Fruit fly (Drosophila melanogaster) whole organism, embryonic: ENCODE measurements around the gene Lamtor5.

Source experiments
- Bdp1 ChIP-seq: fragments of 200-800 bp; sonication (Bioruptor generic); optimal IDR thresholded peaks from 3 replicates; lab custom pipeline; 2016; ENCODE audit warnings: missing biosample characterization, missing genetic modification characterization
- Bgb ChIP-seq: fragments of 200-800 bp; sonication (Bioruptor generic); IDR thresholded peaks from 2 replicates; pipeline ENCODE4 v1.3.6; 2022; ENCODE audit warnings: missing biosample characterization, missing genetic modification characterization; ENCODE audit not compliant: partially characterized antibody
- Bteb2 ChIP-seq: fragments of 200-800 bp; sonication (Bioruptor generic); optimal IDR thresholded peaks from 2 replicates; lab custom pipeline; 2016; ENCODE audit warnings: missing biosample characterization, missing genetic modification characterization
- CG11093 ChIP-seq: fragments of 200-800 bp; sonication (Bioruptor generic); IDR thresholded peaks from 3 replicates; pipeline ENCODE4 v1.3.6; 2022; ENCODE audit warnings: missing biosample characterization, missing genetic modification characterization
- CG12236 ChIP-seq: fragments of 200-800 bp; sonication (Bioruptor generic); optimal IDR thresholded peaks from 2 replicates; lab custom pipeline; 2016; ENCODE audit warnings: missing biosample characterization, missing genetic modification characterization
- CG13123 ChIP-seq: fragments of 200-800 bp; sonication (Bioruptor generic); optimal IDR thresholded peaks from 2 replicates; lab custom pipeline; 2016; ENCODE audit warnings: missing biosample characterization, missing genetic modification characterization
- CG13624 ChIP-seq: fragments of 200-800 bp; sonication (Bioruptor generic); optimal IDR thresholded peaks from 2 replicates; lab custom pipeline; 2016; ENCODE audit warnings: missing biosample characterization, missing genetic modification characterization
- CG13894 ChIP-seq: fragments of 200-800 bp; sonication (Bioruptor generic); optimal IDR thresholded peaks from 3 replicates; lab custom pipeline; 2018; ENCODE audit warnings: missing biosample characterization, mild to moderate bottlenecking, missing genetic modification characterization, moderate library complexity
- CG15269 ChIP-seq: fragments of 200-800 bp; sonication (Bioruptor generic); optimal IDR thresholded peaks from 2 replicates; lab custom pipeline; 2018; ENCODE audit warnings: missing biosample characterization, mild to moderate bottlenecking, missing genetic modification characterization, moderate library complexity
- CG17829 ChIP-seq: fragments of 200-800 bp; optimal IDR thresholded peaks from 2 replicates; lab custom pipeline; 2019; ENCODE audit warnings: missing biosample characterization, mild to moderate bottlenecking, missing genetic modification characterization, moderate library complexity
- CG2129 ChIP-seq: fragments of 200-800 bp; sonication (Bioruptor generic); IDR thresholded peaks from 2 replicates; pipeline ENCODE4 v1.3.6; 2022; ENCODE audit warnings: missing biosample characterization, missing genetic modification characterization; ENCODE audit not compliant: partially characterized antibody
- CG30403 ChIP-seq: fragments of 200-800 bp; sonication (Bioruptor generic); optimal IDR thresholded peaks from 3 replicates; lab custom pipeline; 2016; ENCODE audit warnings: missing biosample characterization, missing genetic modification characterization
- CG3995 ChIP-seq: fragments of 200-800 bp; sonication (Bioruptor generic); optimal IDR thresholded peaks from 3 replicates; lab custom pipeline; 2016; ENCODE audit warnings: missing biosample characterization, missing genetic modification characterization
- CG43689 ChIP-seq: fragments of 200-800 bp; sonication (Bioruptor generic); IDR thresholded peaks from 2 replicates; pipeline ENCODE4 v1.3.6; 2022; ENCODE audit warnings: missing biosample characterization, missing genetic modification characterization
- CG5245 ChIP-seq: fragments of 200-800 bp; sonication (Bioruptor generic); optimal IDR thresholded peaks from 3 replicates; lab custom pipeline; 2016; ENCODE audit warnings: missing biosample characterization, missing genetic modification characterization
- CoRest ChIP-seq: fragments of 200-800 bp; sonication (Bioruptor generic); optimal IDR thresholded peaks from 3 replicates; lab custom pipeline; 2018; ENCODE audit warnings: missing biosample characterization, mild to moderate bottlenecking, missing genetic modification characterization, moderate library complexity
- D19B ChIP-seq: fragments of 200-800 bp; sonication (Bioruptor generic); optimal IDR thresholded peaks from 2 replicates; lab custom pipeline; 2017; ENCODE audit warnings: missing biosample characterization, mild to moderate bottlenecking, missing genetic modification characterization
- Dip3 ChIP-seq: fragments of 200-800 bp; sonication (Bioruptor generic); optimal IDR thresholded peaks from 3 replicates; lab custom pipeline; 2016; ENCODE audit warnings: missing biosample characterization, missing genetic modification characterization
- Doc3 ChIP-seq: fragments of 200-800 bp; sonication (Bioruptor generic); IDR thresholded peaks from 3 replicates; pipeline ENCODE4 v1.3.6; 2022; ENCODE audit warnings: missing biosample characterization, missing genetic modification characterization; ENCODE audit not compliant: partially characterized antibody
- E2f2 ChIP-seq: fragments of 200-800 bp; sonication (Bioruptor generic); IDR thresholded peaks from 2 replicates; pipeline ENCODE4 v1.3.6; 2022; ENCODE audit warnings: missing biosample characterization, missing genetic modification characterization
- HLHmδ ChIP-seq: fragments of 200-800 bp; sonication (Bioruptor generic); optimal IDR thresholded peaks from 2 replicates; lab custom pipeline; 2018; ENCODE audit warnings: missing biosample characterization, mild to moderate bottlenecking, missing genetic modification characterization, moderate library complexity
- Hr51 ChIP-seq, 2 experiments: fragments of 200-800 bp; sonication (Bioruptor generic); optimal IDR thresholded peaks; 2 replicates in 1 of 2; 3 replicates in 1 of 2; lab custom pipeline; 2016 to 2018; ENCODE audit warnings: missing biosample characterization in 2 of 2, missing genetic modification characterization in 2 of 2, mild to moderate bottlenecking in 1 of 2, moderate library complexity in 1 of 2
- Jarid2 ChIP-seq: fragments of 200-800 bp; sonication (Bioruptor generic); optimal IDR thresholded peaks from 3 replicates; lab custom pipeline; 2017; ENCODE audit warnings: mild to moderate bottlenecking, missing biosample characterization, missing genetic modification reagents, missing genetic modification characterization
- Mrtf ChIP-seq: fragments of 200-800 bp; sonication (Bioruptor generic); IDR thresholded peaks from 3 replicates; pipeline ENCODE4 v1.3.6; 2022; ENCODE audit warnings: missing biosample characterization, missing genetic modification characterization
- NC2β ChIP-seq: fragments of 200-800 bp; sonication (Bioruptor generic); optimal IDR thresholded peaks from 2 replicates; lab custom pipeline; 2016; ENCODE audit warnings: missing biosample characterization, missing genetic modification characterization
- Nf-YC ChIP-seq: fragments of 200-800 bp; optimal IDR thresholded peaks from 3 replicates; lab custom pipeline; 2019; ENCODE audit warnings: missing biosample characterization, mild to moderate bottlenecking, missing genetic modification characterization, moderate library complexity
- PHDP ChIP-seq: fragments of 200-800 bp; sonication (Bioruptor generic); optimal IDR thresholded peaks from 3 replicates; lab custom pipeline; 2018; ENCODE audit warnings: missing biosample characterization, mild to moderate bottlenecking, missing genetic modification characterization, moderate library complexity
- Rx ChIP-seq: fragments of 200-800 bp; sonication (Bioruptor generic); IDR thresholded peaks from 2 replicates; pipeline ENCODE4 v1.3.6; 2022; ENCODE audit warnings: missing biosample characterization, missing genetic modification characterization
- YL-1 ChIP-seq: fragments of 200-800 bp; sonication (Bioruptor generic); optimal IDR thresholded peaks from 3 replicates; lab custom pipeline; 2017; ENCODE audit warnings: missing biosample characterization, mild to moderate bottlenecking, missing genetic modification characterization
- ac ChIP-seq: fragments of 200-800 bp; sonication (Bioruptor generic); optimal IDR thresholded peaks from 3 replicates; lab custom pipeline; 2017; ENCODE audit warnings: missing biosample characterization, mild to moderate bottlenecking, missing genetic modification characterization
- ash1 ChIP-seq: fragments of 200-800 bp; sonication (Bioruptor generic); optimal IDR thresholded peaks from 2 replicates; lab custom pipeline; 2018; ENCODE audit warnings: missing biosample characterization, mild to moderate bottlenecking, missing genetic modification characterization
- bigmax ChIP-seq: fragments of 200-800 bp; sonication (Bioruptor generic); optimal IDR thresholded peaks from 2 replicates; lab custom pipeline; 2018; ENCODE audit warnings: missing biosample characterization, mild to moderate bottlenecking, missing genetic modification characterization
- bowl ChIP-seq: fragments of 200-800 bp; sonication (Bioruptor generic); IDR thresholded peaks from 2 replicates; pipeline ENCODE4 v1.3.6; 2022; ENCODE audit warnings: missing biosample characterization, missing genetic modification characterization
- caup ChIP-seq: fragments of 200-800 bp; sonication (Bioruptor generic); optimal IDR thresholded peaks from 3 replicates; lab custom pipeline; 2017; ENCODE audit warnings: missing biosample characterization, mild to moderate bottlenecking, missing genetic modification characterization, moderate library complexity; ENCODE audit not compliant: severe bottlenecking
- chinmo ChIP-seq: fragments of 200-800 bp; sonication (Bioruptor generic); IDR thresholded peaks from 4 replicates; pipeline ENCODE4 v1.3.6; 2022; ENCODE audit warnings: missing biosample characterization, missing genetic modification characterization; ENCODE audit not compliant: partially characterized antibody
- crc ChIP-seq: fragments of 200-800 bp; sonication (Bioruptor generic); optimal IDR thresholded peaks from 2 replicates; lab custom pipeline; 2016; ENCODE audit warnings: missing biosample characterization, missing genetic modification characterization
- da ChIP-seq: fragments of 200-800 bp; sonication (Bioruptor generic); optimal IDR thresholded peaks from 2 replicates; lab custom pipeline; 2016; ENCODE audit warnings: missing biosample characterization, missing genetic modification characterization
- fd96Cb ChIP-seq: fragments of 200-800 bp; sonication (Bioruptor generic); optimal IDR thresholded peaks from 2 replicates; lab custom pipeline; 2018; ENCODE audit warnings: missing biosample characterization, mild to moderate bottlenecking, missing genetic modification characterization, moderate library complexity
- ftz-f1 ChIP-seq: fragments of 200-800 bp; sonication (Bioruptor generic); optimal IDR thresholded peaks from 2 replicates; lab custom pipeline; 2016; ENCODE audit warnings: missing biosample characterization, missing genetic modification characterization
- gce ChIP-seq: fragments of 200-800 bp; sonication (Bioruptor generic); IDR thresholded peaks from 3 replicates; pipeline ENCODE4 v1.3.6; 2022; ENCODE audit warnings: missing biosample characterization, missing genetic modification characterization
- gcm ChIP-seq: fragments of 200-800 bp; sonication (Bioruptor generic); optimal IDR thresholded peaks from 2 replicates; lab custom pipeline; 2019; ENCODE audit warnings: missing biosample characterization, mild to moderate bottlenecking, missing genetic modification characterization, moderate library complexity
- gem ChIP-seq: fragments of 200-800 bp; sonication (Bioruptor generic); optimal IDR thresholded peaks from 2 replicates; lab custom pipeline; 2019; ENCODE audit warnings: missing biosample characterization, mild to moderate bottlenecking, missing genetic modification characterization, moderate library complexity
- kah ChIP-seq: fragments of 200-800 bp; sonication (Bioruptor generic); optimal IDR thresholded peaks from 2 replicates; lab custom pipeline; 2018; ENCODE audit warnings: missing biosample characterization, mild to moderate bottlenecking, missing genetic modification characterization
- mld ChIP-seq: fragments of 200-800 bp; sonication (Bioruptor generic); IDR thresholded peaks from 3 replicates; pipeline ENCODE4 v1.3.6; 2022; ENCODE audit warnings: missing biosample characterization, missing genetic modification characterization; ENCODE audit not compliant: partially characterized antibody
- odd ChIP-seq: fragments of 200-800 bp; sonication (Bioruptor generic); optimal IDR thresholded peaks from 2 replicates; lab custom pipeline; 2017; ENCODE audit warnings: missing biosample characterization, mild to moderate bottlenecking, missing genetic modification characterization
- p53 ChIP-seq: fragments of 200-800 bp; sonication (Bioruptor generic); optimal IDR thresholded peaks from 2 replicates; lab custom pipeline; 2016; ENCODE audit warnings: missing biosample characterization, missing genetic modification characterization
- pho ChIP-seq: fragments of 200-800 bp; sonication (Bioruptor generic); optimal IDR thresholded peaks from 2 replicates; lab custom pipeline; 2016; ENCODE audit warnings: missing biosample characterization, missing genetic modification characterization
- ranshi ChIP-seq: fragments of 200-800 bp; sonication (Bioruptor generic); IDR thresholded peaks from 2 replicates; pipeline ENCODE4 v1.3.6; 2022; ENCODE audit warnings: missing biosample characterization, missing genetic modification characterization
- sr ChIP-seq: fragments of 200-800 bp; sonication (Bioruptor generic); IDR thresholded peaks from 3 replicates; pipeline ENCODE4 v1.3.6; 2022; ENCODE audit warnings: missing biosample characterization, missing genetic modification characterization
- tap ChIP-seq: fragments of 200-800 bp; optimal IDR thresholded peaks from 3 replicates; lab custom pipeline; 2019; ENCODE audit warnings: missing biosample characterization, mild to moderate bottlenecking, missing genetic modification characterization, moderate library complexity

Lamtor5 gene

DNA sequence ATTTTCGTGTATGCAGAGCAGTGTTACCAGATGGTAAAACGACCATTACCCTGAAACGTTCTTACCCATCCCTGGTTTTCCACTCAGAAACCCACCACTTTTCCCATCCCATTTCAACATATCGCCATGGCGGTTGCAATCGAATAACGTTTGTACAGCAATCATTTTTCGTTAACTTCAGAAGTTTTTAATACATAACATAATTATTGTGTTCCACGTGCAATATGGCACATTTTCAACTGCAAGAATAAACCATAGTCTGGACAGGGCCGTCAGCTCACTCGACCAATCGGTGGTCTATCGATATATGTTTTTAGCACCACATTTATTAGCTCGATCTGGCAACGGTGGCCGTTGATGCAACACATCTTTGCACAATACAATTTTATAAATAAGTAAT lies 31.2 kb upstream of the Lamtor5 start, which contains the start of the genes trr and mRpL16 (continued):
- TF ChIP-seq CG15269 (tag; lab: Kevin White, UChicago) (no peak), E2f2 (GFP tag; lab: Robert Waterston, UW) (peak; percentile 40; the same call in 1 of the 2 replicates), p53 (no peak), gce (GFP tag; lab: Robert Waterston, UW) (peak; percentile 21; the same call in 1 of the 3 replicates), Rx (GFP tag; lab: Robert Waterston, UW) (no peak), CG17829 (tag; lab: Kevin White, UChicago) (peak; percentile 71), CG3995 (GFP tag; lab: Kevin White, UChicago) (no peak), gem (tag; lab: Kevin White, UChicago) (no peak), CG13894 (tag; lab: Kevin White, UChicago) (no peak), pho (GFP tag; lab: Kevin White, UChicago) (peak; percentile 53), chinmo (GFP tag; lab: Robert Waterston, UW) (0 out of 4 replicates have a peak, but pooled peaks have one; percentile 59), mld (GFP tag; lab: Robert Waterston, UW) (0 out of 3 replicates have a peak, but pooled peaks have one; percentile 33), Bteb2 (GFP tag; lab: Kevin White, UChicago) (no peak), HLHmδ (GFP tag; lab: Kevin White, UChicago) (no peak), Jarid2 (no peak), ac (no peak), crc (GFP tag; lab: Kevin White, UChicago) (no peak), Mrtf (GFP tag; lab: Robert Waterston, UW) (no peak), gcm (no peak), Bdp1 (GFP tag; lab: Kevin White, UChicago) (no peak), fd96Cb (tag; lab: Kevin White, UChicago) (no peak), ftz-f1 (GFP tag; lab: Kevin White, UChicago) (no peak), CG43689 (GFP tag; lab: Robert Waterston, UW) (no peak), CG11093 (GFP tag; lab: Robert Waterston, UW) (no peak; the same call in 2 of the 3 replicates), CG30403 (GFP tag; lab: Kevin White, UChicago) (peak; percentile 18), sr (GFP tag; lab: Robert Waterston, UW) (no peak), CG12236 (GFP tag; lab: Kevin White, UChicago) (no peak), tap (no peak), PHDP (tag; lab: Kevin White, UChicago) (no peak), caup (GFP tag; lab: Kevin White, UChicago) (peak; percentile 36), CG2129 (GFP tag; lab: Robert Waterston, UW) (peak; percentile 44; the same call in 1 of the 2 replicates), ash1 (GFP tag; lab: Kevin White, UChicago) (no peak), CG13624 (GFP tag; lab: Kevin White, UChicago) (peak; percentile 39), da (no peak), Bgb (GFP tag; lab: Robert Waterston, UW) (peak; percentile 66), odd (GFP tag; lab: Kevin White, UChicago) (no peak), Nf-YC (peak; percentile 45), kah (no peak), CoRest (tag; lab: Kevin White, UChicago) (peak; percentile 42), ranshi (GFP tag; lab: Robert Waterston, UW) (0 out of 2 replicates have a peak, but pooled peaks have one; percentile 11), D19B (no peak), CG13123 (GFP tag; lab: Kevin White, UChicago) (no peak), Dip3 (peak; percentile 34), NC2β (no peak), Hr51 (GFP tag; optimal IDR thresholded peaks at IDR 0.05; lab: Kevin White, UChicago) (peak in 1 of 2 experiments; percentile 13), YL-1 (GFP tag; lab: Kevin White, UChicago) (peak; percentile 86), bigmax (GFP tag; lab: Kevin White, UChicago) (no peak), Doc3 (GFP tag; lab: Robert Waterston, UW) (peak; percentile 51; the same call in 1 of the 3 replicates), CG5245 (no peak), bowl (GFP tag; lab: Robert Waterston, UW) (no peak)
